Worm (Caenorhabditis elegans): ENCODE results near the gene Y43F8C.13.
A peak's percentile ranks its signal among the peaks of the same experiment; 100 is the strongest.

The Y43F8C.13 gene

ce11 chrV:19728731-19729130 is 31.5 kb upstream of the Y43F8C.13 start, which contains the start of gene Y116F11A.3:
Gene Y116F11A.3, plus strand, starts transcription at chrV:19729031.
- no peak for TF ChIP-seq ceh-82 (tag; optimal IDR thresholded peaks at IDR 0.05)
- no peak for TF ChIP-seq hmg-11 (tag; optimal IDR thresholded peaks at IDR 0.05)
- no peak for TF ChIP-seq lin-39 (tag; optimal IDR thresholded peaks at IDR 0.05)
- TF ChIP-seq egl-5 (tag; optimal IDR thresholded peaks at IDR 0.05), result no peak
- TF ChIP-seq nhr-43 (tag; optimal IDR thresholded peaks at IDR 0.05; ENCODE audit: poor library complexity, severe bottlenecking), result no peak
- no peak for TF ChIP-seq mml-1 (tag; optimal IDR thresholded peaks at IDR 0.05)
- TF ChIP-seq nfya-1 (tag; optimal IDR thresholded peaks at IDR 0.05; ENCODE audit: insufficient read depth), result no peak
- no peak for TF ChIP-seq lsy-12 (tag; optimal IDR thresholded peaks at IDR 0.05)
- no peak for TF ChIP-seq nhr-23 (tag; optimal IDR thresholded peaks at IDR 0.05)
- TF ChIP-seq unc-39 (tag; optimal IDR thresholded peaks at IDR 0.05), result no peak
- TF ChIP-seq ama-1 (optimal IDR thresholded peaks at IDR 0.05), result no peak
- TF ChIP-seq nhr-76 (tag; optimal IDR thresholded peaks at IDR 0.05), result no peak
- TF ChIP-seq ztf-11 (tag; optimal IDR thresholded peaks at IDR 0.05), result no peak
- no peak for TF ChIP-seq mdl-1 (tag; optimal IDR thresholded peaks at IDR 0.05)
- no peak for TF ChIP-seq pha-4 (tag; optimal IDR thresholded peaks at IDR 0.05)
- no peak for TF ChIP-seq pqm-1 (tag; optimal IDR thresholded peaks at IDR 0.05)
- TF ChIP-seq fkh-2 (tag; optimal IDR thresholded peaks at IDR 0.05), result no peak

- TF ChIP-seq nhr-67 (tag; optimal IDR thresholded peaks at IDR 0.05), result no peak
- no peak for TF ChIP-seq nhr-28 (tag; optimal IDR thresholded peaks at IDR 0.05)
- TF ChIP-seq unc-62 (GFP tag; optimal IDR thresholded peaks at IDR 0.05), result no peak
- no peak for TF ChIP-seq ceh-82 (tag; optimal IDR thresholded peaks at IDR 0.05)
- no peak for TF ChIP-seq eor-1 (tag; optimal IDR thresholded peaks at IDR 0.05)
- no peak for TF ChIP-seq fkh-2 (tag; optimal IDR thresholded peaks at IDR 0.05)
- TF ChIP-seq nhr-25 (tag; optimal IDR thresholded peaks at IDR 0.05), result no peak
- no peak for TF ChIP-seq mdl-1 (tag; optimal IDR thresholded peaks at IDR 0.05)
- TF ChIP-seq lin-39 (tag; optimal IDR thresholded peaks at IDR 0.05), result no peak
- no peak for TF ChIP-seq pha-4 (tag; optimal IDR thresholded peaks at IDR 0.05)
- no peak for TF ChIP-seq elt-3 (tag; optimal IDR thresholded peaks at IDR 0.05)
- TF ChIP-seq ztf-11 (tag; optimal IDR thresholded peaks at IDR 0.05), result no peak
Measured at ce11 chrV:19727990-19728389, 30.8 kb upstream of the Y43F8C.13 start.

- TF ChIP-seq nhr-12 (tag; optimal IDR thresholded peaks at IDR 0.05), result no peak
- TF ChIP-seq hmg-11 (tag; optimal IDR thresholded peaks at IDR 0.05), result peak; percentile 15
- TF ChIP-seq elt-1 (tag; optimal IDR thresholded peaks at IDR 0.05), result no peak
Measured at ce11 chrV:19724589-19724988, 27.4 kb upstream of the Y43F8C.13 start.

ce11 chrV:19722881-19723280 is 25.7 kb upstream of the Y43F8C.13 start:
- TF ChIP-seq pqm-1 (tag; optimal IDR thresholded peaks at IDR 0.05), result no peak
- no peak for TF ChIP-seq lsy-12 (tag; optimal IDR thresholded peaks at IDR 0.05)
- no peak for TF ChIP-seq skn-1 (tag; optimal IDR thresholded peaks at IDR 0.05)
- no peak for TF ChIP-seq sea-2 (GFP tag; optimal IDR thresholded peaks at IDR 0.05)
- no peak for TF ChIP-seq jun-1 (tag; optimal IDR thresholded peaks at IDR 0.05)
- no peak for TF ChIP-seq fkh-10 (GFP tag; optimal IDR thresholded peaks at IDR 0.05)
- no peak for TF ChIP-seq ama-1 (optimal IDR thresholded peaks at IDR 0.05)
- TF ChIP-seq elt-2 (tag; optimal IDR thresholded peaks at IDR 0.05), result peak; percentile 17
- TF ChIP-seq lin-39 (tag; optimal IDR thresholded peaks at IDR 0.05), result peak; percentile 53
- TF ChIP-seq R02D3.7 (tag; optimal IDR thresholded peaks at IDR 0.05), result no peak
- no peak for TF ChIP-seq eor-1 (tag; optimal IDR thresholded peaks at IDR 0.05)
- TF ChIP-seq nfya-1 (tag; optimal IDR thresholded peaks at IDR 0.05; ENCODE audit: insufficient read depth), result peak; percentile 17
- no peak for TF ChIP-seq egl-5 (tag; optimal IDR thresholded peaks at IDR 0.05)
- TF ChIP-seq nhr-25 (tag; optimal IDR thresholded peaks at IDR 0.05), result peak; percentile 1
- TF ChIP-seq nhr-237 (tag; optimal IDR thresholded peaks at IDR 0.05), result no peak
- no peak for TF ChIP-seq mml-1 (tag; optimal IDR thresholded peaks at IDR 0.05)
- TF ChIP-seq pha-4 (tag; optimal IDR thresholded peaks at IDR 0.05), result peak; percentile 7
- TF ChIP-seq nhr-11 (tag; optimal IDR thresholded peaks at IDR 0.05), result no peak
- no peak for TF ChIP-seq ztf-4 (tag; optimal IDR thresholded peaks at IDR 0.05)
- no peak for TF ChIP-seq elt-3 (tag; optimal IDR thresholded peaks at IDR 0.05)
- TF ChIP-seq fos-1 (tag; optimal IDR thresholded peaks at IDR 0.05), result no peak
- TF ChIP-seq hmg-11 (tag; optimal IDR thresholded peaks at IDR 0.05), result peak; percentile 81
- TF ChIP-seq ceh-82 (tag; optimal IDR thresholded peaks at IDR 0.05), result no peak

ce11 chrV:19719253-19719652 is 22.1 kb upstream of the Y43F8C.13 start, which contains the start of gene Y116F11A.6:
Gene Y116F11A.6, plus strand, starts transcription at chrV:19719553.
- TF ChIP-seq lin-39 (tag; optimal IDR thresholded peaks at IDR 0.05) (no peak), ceh-28 (tag; optimal IDR thresholded peaks at IDR 0.05) (no peak), egl-5 (tag; optimal IDR thresholded peaks at IDR 0.05) (no peak), pqm-1 (tag; optimal IDR thresholded peaks at IDR 0.05) (no peak), egl-27 (tag; optimal IDR thresholded peaks at IDR 0.05) (no peak), zag-1 (tag; optimal IDR thresholded peaks at IDR 0.05) (no peak), skn-1 (tag; optimal IDR thresholded peaks at IDR 0.05) (no peak), nfya-1 (tag; optimal IDR thresholded peaks at IDR 0.05; ENCODE audit: insufficient read depth) (no peak), ztf-4 (tag; optimal IDR thresholded peaks at IDR 0.05) (no peak), unc-39 (tag; optimal IDR thresholded peaks at IDR 0.05) (no peak), elt-1 (tag; optimal IDR thresholded peaks at IDR 0.05) (no peak), nhr-43 (tag; optimal IDR thresholded peaks at IDR 0.05; ENCODE audit: poor library complexity, severe bottlenecking) (no peak), ceh-9 (tag; optimal IDR thresholded peaks at IDR 0.05) (no peak)

All from whole organism, L3 larva.